Worm (Caenorhabditis elegans) whole organism, L4/young adult: ENCODE measurements around the gene ndub-3.

Experiments used
- W03F9.2 ChIP-seq: fragments of 150-350 bp; optimal IDR thresholded peaks from 2 replicates; lab custom pipeline; 2014; ENCODE audit warnings: missing biosample characterization, missing genetic modification characterization
- him-1 ChIP-seq: sonication (generic microtip); optimal IDR thresholded peaks from 2 replicates; lab custom pipeline; 2016; ENCODE audit warnings: missing genotype, missing genetic modification reagents, missing genetic modification characterization, missing compliant biosample characterization

ce11 chrII:8945167-8945566 lies 19.5 kb downstream of the ndub-3 start:
- TF ChIP-seq him-1 (tag; lab: Kevin White, UChicago) (no peak), W03F9.2 (tag; lab: Kevin White, UChicago) (no peak)
